Fruit fly (Drosophila melanogaster): ENCODE measurements around the gene aurB.

aurB gene

dm6 chr2L:10851336-10851862, 6.5 kb downstream of the aurB start:
- TF ChIP-seq HLH106 (tag; optimal IDR thresholded peaks at IDR 0.05): no peak
- no peak for TF ChIP-seq sage (GFP tag; optimal IDR thresholded peaks at IDR 0.05)
- no peak for TF ChIP-seq Sp1 (GFP tag; optimal IDR thresholded peaks at IDR 0.05)
- TF ChIP-seq Jra (GFP tag; optimal IDR thresholded peaks at IDR 0.05): no peak
- no peak for TF ChIP-seq sv (GFP tag; optimal IDR thresholded peaks at IDR 0.05)
- TF ChIP-seq psq (GFP tag; optimal IDR thresholded peaks at IDR 0.05): no peak

dm6 chr2L:10850320-10850990, 7.4 kb downstream of the aurB start, which contains the start of gene porin:
TSS of gene porin (minus strand) at chr2L:10850848.
- TF ChIP-seq Jra (GFP tag; optimal IDR thresholded peaks at IDR 0.05): peak; percentile 25
- no peak for TF ChIP-seq dmrt93B (GFP tag; optimal IDR thresholded peaks at IDR 0.05)
- no peak for TF ChIP-seq sage (GFP tag; optimal IDR thresholded peaks at IDR 0.05)
- peak; percentile 26 for TF ChIP-seq Vsx2 (GFP tag; optimal IDR thresholded peaks at IDR 0.05; ENCODE audit: partially characterized antibody)
- no peak for TF ChIP-seq pan (optimal IDR thresholded peaks at IDR 0.05)
- TF ChIP-seq fru (GFP tag; optimal IDR thresholded peaks at IDR 0.05): peak; percentile 18
- peak in 1 of 2 experiments; percentile 39 for TF ChIP-seq foxo (GFP tag; optimal IDR thresholded peaks at IDR 0.05)
- peak; percentile 8 for TF ChIP-seq rgr (GFP tag; optimal IDR thresholded peaks at IDR 0.05)
- peak; percentile 13 for TF ChIP-seq br (GFP tag; optimal IDR thresholded peaks at IDR 0.05)
- TF ChIP-seq psq (GFP tag; optimal IDR thresholded peaks at IDR 0.05): peak; percentile 78
- no peak for TF ChIP-seq Rel (GFP tag; optimal IDR thresholded peaks at IDR 0.05)
- TF ChIP-seq Rel (tag; optimal IDR thresholded peaks at IDR 0.05): peak; percentile 52
- TF ChIP-seq Myc (optimal IDR thresholded peaks at IDR 0.05): peak; percentile 3
- TF ChIP-seq h (GFP tag; optimal IDR thresholded peaks at IDR 0.05): peak; percentile 27
- peak; percentile 34 for TF ChIP-seq Sp1 (GFP tag; optimal IDR thresholded peaks at IDR 0.05)
- TF ChIP-seq tai (GFP tag; optimal IDR thresholded peaks at IDR 0.05): no peak

dm6 chr2L:10849511-10850191, 8.2 kb downstream of the aurB start, which contains the start of gene SmydA-3:
TSS of gene SmydA-3 (plus strand) at chr2L:10850141.
- TF ChIP-seq OdsH (GFP tag; optimal IDR thresholded peaks at IDR 0.05) (peak; percentile 3), HLH106 (tag; optimal IDR thresholded peaks at IDR 0.05) (no peak), sv (GFP tag; optimal IDR thresholded peaks at IDR 0.05) (no peak), rgr (GFP tag; optimal IDR thresholded peaks at IDR 0.05) (peak; percentile 9), Myc (optimal IDR thresholded peaks at IDR 0.05) (no peak), dl (GFP tag; optimal IDR thresholded peaks at IDR 0.05; ENCODE audit: insufficient read depth in 1 of 2, partially characterized antibody in 2 of 2) (no peak), Abd-B (GFP tag; optimal IDR thresholded peaks at IDR 0.05) (no peak), lola (GFP tag; optimal IDR thresholded peaks at IDR 0.05) (no peak), Hr78 (GFP tag; optimal IDR thresholded peaks at IDR 0.05) (no peak), Rel (GFP tag; optimal IDR thresholded peaks at IDR 0.05) (no peak), Rel (tag; optimal IDR thresholded peaks at IDR 0.05) (no peak), pan (optimal IDR thresholded peaks at IDR 0.05) (no peak), h (GFP tag; optimal IDR thresholded peaks at IDR 0.05) (peak; percentile 18), jim (GFP tag; optimal IDR thresholded peaks at IDR 0.05) (no peak), psq (GFP tag; optimal IDR thresholded peaks at IDR 0.05) (no peak), Dfd (GFP tag; optimal IDR thresholded peaks at IDR 0.05) (no peak), brk (GFP tag; optimal IDR thresholded peaks at IDR 0.05) (no peak), Jra (GFP tag; optimal IDR thresholded peaks at IDR 0.05) (no peak), foxo (GFP tag; optimal IDR thresholded peaks at IDR 0.05) (peak in 1 of 2 experiments; percentile 37), Hnf4 (GFP tag; optimal IDR thresholded peaks at IDR 0.05) (no peak)

- TF ChIP-seq ey (GFP tag; optimal IDR thresholded peaks at IDR 0.05): no peak
- TF ChIP-seq Hr83 (GFP tag; optimal IDR thresholded peaks at IDR 0.05; ENCODE audit: poor library complexity, severe bottlenecking): no peak
- TF ChIP-seq sage (GFP tag; optimal IDR thresholded peaks at IDR 0.05): no peak
- TF ChIP-seq rgr (GFP tag; optimal IDR thresholded peaks at IDR 0.05): no peak
- no peak for TF ChIP-seq N (GFP tag; optimal IDR thresholded peaks at IDR 0.05)
- TF ChIP-seq brk (GFP tag; optimal IDR thresholded peaks at IDR 0.05): no peak
These were observed 10.9 kb downstream of the aurB start, which contains the start of gene Porin2 for dm6 chr2L:10846944-10847343. TSS of gene Porin2 (minus strand) at chr2L:10847044.
